Fruit fly (Drosophila melanogaster) whole organism, wandering third instar larva: ENCODE data around the gene Osi20.

ENCODE experiments used
- HLH106 ChIP-seq: fragments of 200-800 bp; optimal IDR thresholded peaks from 3 replicates; lab custom pipeline; 2019; ENCODE audit warnings: missing biosample characterization, mild to moderate bottlenecking, missing genetic modification characterization, moderate library complexity
- dmrt93B ChIP-seq: fragments of 200-800 bp; sonication (Bioruptor generic); optimal IDR thresholded peaks from 2 replicates; lab custom pipeline; 2018; ENCODE audit warnings: missing biosample characterization, mild to moderate bottlenecking, missing genetic modification characterization
- lola ChIP-seq: fragments of >200 bp; optimal IDR thresholded peaks from 2 replicates; lab custom pipeline; 2017; ENCODE audit warnings: missing biosample characterization, missing genetic modification characterization

dm6 chr3R:6381784-6382183, 41.9 kb downstream of the Osi20 start:
- TF ChIP-seq HLH106 (tag; lab: Kevin White, UChicago), result no peak
- TF ChIP-seq lola (GFP tag; lab: Kevin White, UChicago), result no peak
- no peak for TF ChIP-seq dmrt93B (GFP tag; lab: Kevin White, UChicago)
